Worm (Caenorhabditis elegans): Measurements from ENCODE around the gene kcnl-1.
A peak's percentile ranks its signal among the peaks of the same experiment; 100 is the strongest.

kcnl-1 gene

ce11 chrV:19529168-19529567 lies 36.0 kb upstream of the kcnl-1 start (continued):
- TF ChIP-seq ceh-8 (GFP tag; optimal IDR thresholded peaks at IDR 0.05) = peak; percentile 48
- TF ChIP-seq nhr-71 (tag; optimal IDR thresholded peaks at IDR 0.05) = peak; percentile 99
- TF ChIP-seq nhr-77 (tag; optimal IDR thresholded peaks at IDR 0.05) = peak; percentile 92
- peak; percentile 75 for TF ChIP-seq aha-1 (tag; optimal IDR thresholded peaks at IDR 0.05)
- TF ChIP-seq lin-14 (GFP tag; optimal IDR thresholded peaks at IDR 0.05) = peak; percentile 100
- TF ChIP-seq zip-4 (GFP tag; optimal IDR thresholded peaks at IDR 0.05) = peak; percentile 99
- peak; percentile 94 for TF ChIP-seq blmp-1 (tag; optimal IDR thresholded peaks at IDR 0.05)
- peak; percentile 73 for TF ChIP-seq isw-1 (GFP tag; IDR thresholded peaks at IDR 0.05)
- TF ChIP-seq egl-27 (tag; optimal IDR thresholded peaks at IDR 0.05) = peak; percentile 81 to 98
- TF ChIP-seq ama-1 (optimal IDR thresholded peaks at IDR 0.05) = peak; percentile 35
- TF ChIP-seq nhr-76 (tag; optimal IDR thresholded peaks at IDR 0.05) = peak; percentile 76
- peak; percentile 83 for TF ChIP-seq dsc-1 (tag; optimal IDR thresholded peaks at IDR 0.05)
- TF ChIP-seq C34B4.2 (tag; optimal IDR thresholded peaks at IDR 0.05) = no peak
- TF ChIP-seq C04F5.9 (tag; optimal IDR thresholded peaks at IDR 0.05) = peak; percentile 75
- TF ChIP-seq ces-1 (GFP tag; optimal IDR thresholded peaks at IDR 0.05) = no peak
- no peak for TF ChIP-seq sptf-1 (tag; optimal IDR thresholded peaks at IDR 0.05)
- TF ChIP-seq Y116A8C.19 (tag; optimal IDR thresholded peaks at IDR 0.05; ENCODE audit: borderline replicate concordance) = no peak
- peak; percentile 83 for TF ChIP-seq snpc-4 (tag; optimal IDR thresholded peaks at IDR 0.05)
- TF ChIP-seq tlp-1 (tag; optimal IDR thresholded peaks at IDR 0.05) = no peak
- TF ChIP-seq sup-37 (GFP tag; optimal IDR thresholded peaks at IDR 0.05) = peak; percentile 75
- peak; percentile 80 for TF ChIP-seq ceh-88 (GFP tag; IDR thresholded peaks at IDR 0.05)
- peak; percentile 79 for TF ChIP-seq hpl-2 (GFP tag; optimal IDR thresholded peaks at IDR 0.05)
- no peak for TF ChIP-seq lin-15B (tag; optimal IDR thresholded peaks at IDR 0.05)
- TF ChIP-seq mep-1 (tag; optimal IDR thresholded peaks at IDR 0.05) = peak; percentile 97
- TF ChIP-seq dpl-1 (GFP tag; optimal IDR thresholded peaks at IDR 0.05) = peak; percentile 65 to 68 (median 67)
- peak; percentile 90 for TF ChIP-seq rnt-1 (tag; optimal IDR thresholded peaks at IDR 0.05)
- no peak for TF ChIP-seq nhr-28 (tag; optimal IDR thresholded peaks at IDR 0.05)
- TF ChIP-seq nhr-19 (GFP tag; conservative IDR thresholded peaks at IDR 0.05) = peak; percentile 99
- TF ChIP-seq nhr-20 (tag; optimal IDR thresholded peaks at IDR 0.05) = peak; percentile 99
- TF ChIP-seq nhr-12 (tag; optimal IDR thresholded peaks at IDR 0.05) = no peak
- TF ChIP-seq efl-1 (optimal IDR thresholded peaks at IDR 0.05) = peak; percentile 81 to 84
- peak; percentile 51 to 95 for TF ChIP-seq efl-1 (GFP tag; optimal IDR thresholded peaks at IDR 0.05 in 1 of 2)
- TF ChIP-seq ets-5 (GFP tag; IDR thresholded peaks at IDR 0.05) = no peak
- TF ChIP-seq alr-1 (tag; optimal IDR thresholded peaks at IDR 0.05; ENCODE audit: borderline replicate concordance) = no peak
- no peak for TF ChIP-seq aly-2 (tag; optimal IDR thresholded peaks at IDR 0.05)
- no peak for TF ChIP-seq pqm-1 (tag; optimal IDR thresholded peaks at IDR 0.05)
- TF ChIP-seq ceh-82 (tag; optimal IDR thresholded peaks at IDR 0.05) = peak; percentile 72 to 89 (median 88)
- TF ChIP-seq zag-1 (tag; optimal IDR thresholded peaks at IDR 0.05) = no peak
- peak; percentile 87 for TF ChIP-seq lin-13 (GFP tag; optimal IDR thresholded peaks at IDR 0.05)
- no peak for TF ChIP-seq unc-62 (GFP tag; optimal IDR thresholded peaks at IDR 0.05)
- TF ChIP-seq tbx-2 (tag; optimal IDR thresholded peaks at IDR 0.05) = peak; percentile 98
- peak; percentile 89 for TF ChIP-seq pax-3 (tag; optimal IDR thresholded peaks at IDR 0.05)
- peak; percentile 90 for TF ChIP-seq xbp-1 (tag; optimal IDR thresholded peaks at IDR 0.05)
- peak; percentile 40 for TF ChIP-seq fkh-10 (GFP tag; optimal IDR thresholded peaks at IDR 0.05)
- TF ChIP-seq nhr-84 (tag; optimal IDR thresholded peaks at IDR 0.05) = no peak
- TF ChIP-seq lin-35 (GFP tag; optimal IDR thresholded peaks at IDR 0.05) = peak; percentile 66 to 90
- peak; percentile 87 for TF ChIP-seq unc-86 (tag; optimal IDR thresholded peaks at IDR 0.05)
- TF ChIP-seq unc-98 (GFP tag; IDR thresholded peaks at IDR 0.05) = peak; percentile 30; the same call in 1 of the 2 replicates
- TF ChIP-seq vab-15 (tag; optimal IDR thresholded peaks at IDR 0.05) = peak; percentile 7
- no peak for TF ChIP-seq unc-30 (tag; optimal IDR thresholded peaks at IDR 0.05)
- TF ChIP-seq nhr-85 (tag) = peak; percentile 100
- TF ChIP-seq skn-1 (tag; optimal IDR thresholded peaks at IDR 0.05) = peak; percentile 85
- TF ChIP-seq mab-9 (GFP tag; IDR thresholded peaks at IDR 0.05) = peak; percentile 37; the same call in 1 of the 2 replicates
- peak; percentile 94 for TF ChIP-seq fkh-8 (tag; optimal IDR thresholded peaks at IDR 0.05)

All from whole organism, L1 larva.